Worm (Caenorhabditis elegans) whole organism, midembryonic: ENCODE data around the gene tsp-4.

Source experiments
- med-1 ChIP-seq: sonication (generic microtip); optimal IDR thresholded peaks from 2 replicates; lab custom pipeline; 2017; ENCODE audit warnings: missing genetic modification characterization, mild to moderate bottlenecking, missing compliant biosample characterization, antibody characterized with exemption, missing genetic modification reagents; ENCODE audit not compliant: insufficient read depth
- ztf-29 ChIP-seq: fragments of 200-800 bp; sonication (Bioruptor generic); IDR thresholded peaks from 2 replicates; pipeline ENCODE4 v1.3.6; 2022; ENCODE audit warnings: missing genetic modification reagents, missing genetic modification characterization, missing compliant biosample characterization

ce11 chrIV:12547824-12548223, 27.8 kb upstream of the tsp-4 start, which contains the start of gene ipmk-1:
- TF ChIP-seq med-1 (no peak), ztf-29 (GFP tag; lab: Robert Waterston, UW) (no peak)
